Worm (Caenorhabditis elegans) whole organism, late embryonic: ENCODE results near the gene irld-27.

Experiments used
- C08G9.2 ChIP-seq: sonication (generic microtip); optimal IDR thresholded peaks from 2 replicates; lab custom pipeline; 2016; ENCODE audit warnings: mild to moderate bottlenecking, missing genetic modification characterization, moderate library complexity, missing compliant biosample characterization
- C38D4.7 ChIP-seq: fragments of 200-800 bp; sonication (Bioruptor generic); optimal IDR thresholded peaks from 2 replicates; lab custom pipeline; 2018; ENCODE audit warnings: mild to moderate bottlenecking, missing genetic modification characterization, moderate library complexity, missing compliant biosample characterization
- F13H6.1 ChIP-seq: sonication (generic microtip); optimal IDR thresholded peaks from 2 replicates; lab custom pipeline; 2016; ENCODE audit warnings: missing genetic modification characterization, missing compliant biosample characterization
- K02D7.2 ChIP-seq: sonication (generic microtip); optimal IDR thresholded peaks from 2 replicates; lab custom pipeline; 2017; ENCODE audit warnings: mild to moderate bottlenecking, missing genetic modification characterization, missing compliant biosample characterization
- K09A11.1 ChIP-seq: sonication (generic microtip); optimal IDR thresholded peaks from 2 replicates; lab custom pipeline; 2017; ENCODE audit warnings: antibody characterized with exemption, mild to moderate bottlenecking, missing genetic modification characterization, missing compliant biosample characterization; ENCODE audit not compliant: insufficient read depth
- T23F11.4 ChIP-seq: fragments of 200-800 bp; sonication (Bioruptor generic); optimal IDR thresholded peaks from 2 replicates; lab custom pipeline; 2018; ENCODE audit warnings: mild to moderate bottlenecking, missing genetic modification characterization, missing compliant biosample characterization
- ceh-19 ChIP-seq: fragments of 200-800 bp; sonication (Bioruptor generic); optimal IDR thresholded peaks from 2 replicates; lab custom pipeline; 2018; ENCODE audit warnings: mild to moderate bottlenecking, missing genetic modification characterization, missing compliant biosample characterization
- ceh-2 ChIP-seq: sonication (generic microtip); optimal IDR thresholded peaks from 2 replicates; lab custom pipeline; 2016; ENCODE audit warnings: missing genotype, missing genetic modification characterization, missing compliant biosample characterization
- ceh-34 ChIP-seq: sonication (generic microtip); optimal IDR thresholded peaks from 2 replicates; lab custom pipeline; 2016; ENCODE audit warnings: mild to moderate bottlenecking, missing genetic modification characterization, missing compliant biosample characterization
- ceh-45 ChIP-seq: fragments of 200-800 bp; sonication (Bioruptor generic); IDR thresholded peaks from 2 replicates; pipeline ENCODE4 v1.3.6; 2022; ENCODE audit warnings: missing genetic modification reagents, missing genetic modification characterization, missing compliant biosample characterization
- ceh-9 ChIP-seq: sonication (generic microtip); optimal IDR thresholded peaks from 2 replicates; lab custom pipeline; 2016; ENCODE audit warnings: mild to moderate bottlenecking, missing genetic modification characterization, inconsistent platforms, missing compliant biosample characterization
- che-1 ChIP-seq: sonication (generic microtip); optimal IDR thresholded peaks from 2 replicates; lab custom pipeline; 2016; ENCODE audit warnings: mild to moderate bottlenecking, missing genetic modification characterization, missing compliant biosample characterization
- dmd-4 ChIP-seq: sonication (generic microtip); optimal IDR thresholded peaks from 2 replicates; lab custom pipeline; 2016; ENCODE audit warnings: borderline replicate concordance, missing genetic modification characterization, missing compliant biosample characterization
- dve-1 ChIP-seq: sonication (generic microtip); optimal IDR thresholded peaks from 2 replicates; lab custom pipeline; 2017; ENCODE audit warnings: antibody characterized with exemption, mild to moderate bottlenecking, missing genetic modification characterization, missing compliant biosample characterization
- elt-4 ChIP-seq: sonication (generic microtip); optimal IDR thresholded peaks from 2 replicates; lab custom pipeline; 2016; ENCODE audit warnings: missing genetic modification characterization, missing compliant biosample characterization
- ets-4 ChIP-seq: sonication (generic microtip); optimal IDR thresholded peaks from 2 replicates; lab custom pipeline; 2016; ENCODE audit warnings: missing genetic modification characterization, missing compliant biosample characterization
- eyg-1 ChIP-seq: sonication (generic microtip); optimal IDR thresholded peaks from 2 replicates; lab custom pipeline; 2016; ENCODE audit warnings: missing genotype, missing genetic modification characterization, missing compliant biosample characterization
- fkh-10 ChIP-seq: fragments of 150-350 bp; optimal IDR thresholded peaks from 2 replicates; lab custom pipeline; 2014; ENCODE audit warnings: missing biosample characterization, missing genetic modification reagents, missing genetic modification characterization
- gmeb-2 ChIP-seq: sonication (generic microtip); optimal IDR thresholded peaks from 2 replicates; lab custom pipeline; 2016; ENCODE audit warnings: missing genetic modification characterization, inconsistent platforms, missing compliant biosample characterization
- hlh-15 ChIP-seq: sonication (generic microtip); optimal IDR thresholded peaks from 2 replicates; lab custom pipeline; 2016; ENCODE audit warnings: missing genetic modification characterization, missing compliant biosample characterization
- hlh-30 ChIP-seq: sonication (generic microtip); optimal IDR thresholded peaks from 2 replicates; lab custom pipeline; 2017; ENCODE audit warnings: antibody characterized with exemption, missing genetic modification characterization, missing compliant biosample characterization; ENCODE audit not compliant: insufficient read depth
- hlh-6 ChIP-seq: sonication (generic microtip); optimal IDR thresholded peaks from 2 replicates; lab custom pipeline; 2016; ENCODE audit warnings: missing genotype, missing genetic modification characterization, missing compliant biosample characterization
- lim-6 ChIP-seq: sonication (generic microtip); optimal IDR thresholded peaks from 2 replicates; lab custom pipeline; 2016; ENCODE audit warnings: missing genetic modification characterization, missing compliant biosample characterization
- nfya-1 ChIP-seq: sonication (generic microtip); optimal IDR thresholded peaks from 2 replicates; lab custom pipeline; 2017; ENCODE audit warnings: missing genetic modification characterization, mild to moderate bottlenecking, missing compliant biosample characterization, antibody characterized with exemption, moderate library complexity
- nhr-11 ChIP-seq: fragments of 150-350 bp; optimal IDR thresholded peaks from 2 replicates; lab custom pipeline; 2014; ENCODE audit warnings: missing biosample characterization, missing genetic modification characterization
- npax-4 ChIP-seq: sonication (generic microtip); optimal IDR thresholded peaks from 2 replicates; lab custom pipeline; 2016; ENCODE audit warnings: missing genetic modification characterization, missing compliant biosample characterization
- odd-2 ChIP-seq: sonication (generic microtip); optimal IDR thresholded peaks from 2 replicates; lab custom pipeline; 2017; ENCODE audit warnings: antibody characterized with exemption, mild to moderate bottlenecking, missing genetic modification characterization, missing compliant biosample characterization
- pag-3 ChIP-seq: sonication (generic microtip); optimal IDR thresholded peaks from 2 replicates; lab custom pipeline; 2016; ENCODE audit warnings: missing compliant biosample characterization, missing genetic modification characterization, borderline replicate concordance
- pat-9 ChIP-seq: fragments of 200-800 bp; sonication (Bioruptor generic); optimal IDR thresholded peaks from 2 replicates; lab custom pipeline; 2018; ENCODE audit warnings: mild to moderate bottlenecking, missing genetic modification characterization, moderate library complexity, missing compliant biosample characterization
- pax-1 ChIP-seq: fragments of 150-350 bp; optimal IDR thresholded peaks from 2 replicates; lab custom pipeline; 2014; ENCODE audit warnings: missing biosample characterization, missing genetic modification characterization
- pha-4 ChIP-seq: fragments of 150-350 bp; optimal IDR thresholded peaks from 2 replicates; lab custom pipeline; 2018; ENCODE audit warnings: missing biosample characterization, missing genetic modification reagents, missing genetic modification characterization
- pqm-1 ChIP-seq: sonication (generic microtip); optimal IDR thresholded peaks from 2 replicates; lab custom pipeline; 2016; ENCODE audit warnings: missing genetic modification characterization, missing compliant biosample characterization
- sdc-2 ChIP-seq: sonication (generic microtip); optimal IDR thresholded peaks from 2 replicates; lab custom pipeline; 2016; ENCODE audit warnings: missing genotype, missing genetic modification characterization, missing compliant biosample characterization
- sox-2 ChIP-seq: fragments of 200-800 bp; sonication (Bioruptor generic); IDR thresholded peaks from 2 replicates; pipeline ENCODE4 v1.3.6; 2022; ENCODE audit warnings: missing genetic modification reagents, missing genetic modification characterization, missing compliant biosample characterization
- sox-4 ChIP-seq: sonication (generic microtip); optimal IDR thresholded peaks from 2 replicates; lab custom pipeline; 2017; ENCODE audit warnings: mild to moderate bottlenecking, missing genetic modification characterization, inconsistent platforms, missing compliant biosample characterization
- unc-42 ChIP-seq: sonication (generic microtip); optimal IDR thresholded peaks from 2 replicates; lab custom pipeline; 2016; ENCODE audit warnings: missing genotype, missing genetic modification characterization, missing compliant biosample characterization
- zip-5 ChIP-seq: sonication (generic microtip); optimal IDR thresholded peaks from 2 replicates; lab custom pipeline; 2016; ENCODE audit warnings: missing genetic modification characterization, missing compliant biosample characterization
- ztf-16 ChIP-seq: sonication (generic microtip); optimal IDR thresholded peaks from 2 replicates; lab custom pipeline; 2017; ENCODE audit warnings: missing genetic modification characterization, missing compliant biosample characterization

irld-27 gene

ce11 chrII:3338556-3338955, 6.4 kb downstream of the irld-27 start, which contains the start of gene F14D2.7:
TSS of gene F14D2.7 (minus strand) at chrII:3338656.
- TF ChIP-seq ceh-45 (GFP tag; lab: Robert Waterston, UW): no peak
- no peak for TF ChIP-seq hlh-6 (tag; lab: Kevin White, UChicago)
- TF ChIP-seq che-1 (tag; lab: Kevin White, UChicago): no peak
- TF ChIP-seq pag-3 (tag; lab: Kevin White, UChicago): no peak
- TF ChIP-seq ceh-34 (tag; lab: Kevin White, UChicago): no peak
- no peak for TF ChIP-seq npax-4 (tag; lab: Kevin White, UChicago)
- no peak for TF ChIP-seq eyg-1 (tag; lab: Kevin White, UChicago)
- TF ChIP-seq nhr-11 (tag; lab: Kevin White, UChicago): no peak
- no peak for TF ChIP-seq odd-2
- TF ChIP-seq ceh-19: no peak
- TF ChIP-seq, all 69 proteins: peak for 0

- TF ChIP-seq dve-1 (tag; lab: Kevin White, UChicago) (no peak), ceh-9 (tag; lab: Kevin White, UChicago) (no peak)
Measured at ce11 chrII:3340251-3340650, 8.1 kb downstream of the irld-27 start, which contains the start of gene F14D2.5. TSS of gene F14D2.5 (plus strand) at chrII:3340551.

ce11 chrII:3340818-3341217, 8.7 kb downstream of the irld-27 start:
- TF ChIP-seq F13H6.1 (tag; lab: Kevin White, UChicago) (no peak), pax-1 (no peak), dmd-4 (tag; lab: Kevin White, UChicago) (no peak), ceh-34 (tag; lab: Kevin White, UChicago) (no peak), hlh-6 (tag; lab: Kevin White, UChicago) (no peak)

- TF ChIP-seq sox-2 (no peak), zip-5 (tag; lab: Kevin White, UChicago) (no peak), odd-2 (no peak), elt-4 (tag; lab: Kevin White, UChicago) (no peak), hlh-30 (tag; lab: Kevin White, UChicago) (no peak), gmeb-2 (tag; lab: Kevin White, UChicago) (no peak), C08G9.2 (no peak), ztf-16 (no peak), ets-4 (tag; lab: Kevin White, UChicago) (no peak), T23F11.4 (GFP tag; lab: Kevin White, UChicago) (no peak), nfya-1 (tag; lab: Kevin White, UChicago) (no peak), pqm-1 (no peak), K02D7.2 (tag; lab: Kevin White, UChicago) (no peak), pat-9 (no peak), lim-6 (tag; lab: Kevin White, UChicago) (no peak), pag-3 (tag; lab: Kevin White, UChicago) (no peak), nhr-11 (tag; lab: Kevin White, UChicago) (no peak)
Measured at ce11 chrII:3341989-3342388, 9.8 kb downstream of the irld-27 start, which contains the start of gene F14D2.11. TSS of gene F14D2.11 (minus strand) at chrII:3342089.

- TF ChIP-seq unc-42 (tag; lab: Kevin White, UChicago) (no peak), sox-2 (no peak), nfya-1 (tag; lab: Kevin White, UChicago) (no peak), fkh-10 (no peak), pat-9 (no peak), hlh-15 (no peak), sox-4 (tag; lab: Kevin White, UChicago) (no peak), pax-1 (no peak), gmeb-2 (tag; lab: Kevin White, UChicago) (no peak), hlh-30 (tag; lab: Kevin White, UChicago) (no peak), C38D4.7 (GFP tag; lab: Kevin White, UChicago) (no peak), sdc-2 (tag; lab: Kevin White, UChicago) (no peak), K09A11.1 (tag; lab: Kevin White, UChicago) (no peak), pha-4 (tag; lab: Kevin White, UChicago) (no peak), ceh-2 (no peak), che-1 (tag; lab: Kevin White, UChicago) (no peak)
- TF ChIP-seq, all 69 proteins: peak for 0
Measured at ce11 chrII:3343714-3344113, 11.6 kb downstream of the irld-27 start, which contains the start of gene F14D2.15. TSS of gene F14D2.15 (minus strand) at chrII:3343814.
